Worm (Caenorhabditis elegans): ENCODE results near the gene T25B9.9.

The T25B9.9 gene

ce11 chrIV:10784085-10784484 lies 14.6 kb downstream of the T25B9.9 start:
- TF ChIP-seq ceh-63 (GFP tag; optimal IDR thresholded peaks at IDR 0.05): no peak
- TF ChIP-seq mef-2 (tag; optimal IDR thresholded peaks at IDR 0.05): no peak
- TF ChIP-seq lin-14 (GFP tag; optimal IDR thresholded peaks at IDR 0.05): peak; percentile 50
- TF ChIP-seq mdl-1 (tag; optimal IDR thresholded peaks at IDR 0.05): peak in 1 of 2 experiments; percentile 27
- no peak for TF ChIP-seq nhr-77 (tag; optimal IDR thresholded peaks at IDR 0.05)
- TF ChIP-seq fkh-8 (tag; optimal IDR thresholded peaks at IDR 0.05): no peak
- peak; percentile 38; the same call in 1 of the 2 replicates for TF ChIP-seq nhr-19 (GFP tag; conservative IDR thresholded peaks at IDR 0.05)
- peak; percentile 24 for TF ChIP-seq tbx-2 (tag; optimal IDR thresholded peaks at IDR 0.05)
- TF ChIP-seq nhr-20 (tag; optimal IDR thresholded peaks at IDR 0.05): peak; percentile 66
- no peak for TF ChIP-seq nhr-12 (tag; optimal IDR thresholded peaks at IDR 0.05)
- TF ChIP-seq lin-35 (GFP tag; optimal IDR thresholded peaks at IDR 0.05): peak in 1 of 2 experiments; percentile 25
- no peak for TF ChIP-seq fkh-10 (GFP tag; optimal IDR thresholded peaks at IDR 0.05)
- no peak for TF ChIP-seq unc-130 (tag; optimal IDR thresholded peaks at IDR 0.05)
- no peak for TF ChIP-seq ets-5 (GFP tag; IDR thresholded peaks at IDR 0.05)
- TF ChIP-seq blmp-1 (tag; optimal IDR thresholded peaks at IDR 0.05): peak; percentile 72
- peak in 1 of 2 experiments; percentile 23 for TF ChIP-seq lsy-2 (tag; optimal IDR thresholded peaks at IDR 0.05)
- no peak for TF ChIP-seq sox-4 (tag; optimal IDR thresholded peaks at IDR 0.05)
- peak; percentile 90 for TF ChIP-seq nhr-85 (tag)
- TF ChIP-seq elt-3 (tag; optimal IDR thresholded peaks at IDR 0.05): peak in 5 of 6 experiments; percentile 18 to 91 (median 49)
- TF ChIP-seq nhr-90 (tag; optimal IDR thresholded peaks at IDR 0.05; ENCODE audit: poor library complexity): peak; percentile 43
- TF ChIP-seq nhr-71 (tag; optimal IDR thresholded peaks at IDR 0.05): no peak
- TF ChIP-seq snu-23 (GFP tag; optimal IDR thresholded peaks at IDR 0.05): peak; percentile 34
- no peak for TF ChIP-seq nhr-47 (tag; optimal IDR thresholded peaks at IDR 0.05)

ce11 chrIV:10786731-10787130 lies 17.3 kb downstream of the T25B9.9 start, which contains the start of gene srd-7:
Gene srd-7, minus strand, starts transcription at chrIV:10786831.
- TF ChIP-seq dpl-1 (GFP tag; optimal IDR thresholded peaks at IDR 0.05): no peak
- TF ChIP-seq efl-1 (optimal IDR thresholded peaks at IDR 0.05): no peak
- TF ChIP-seq efl-1 (GFP tag; optimal IDR thresholded peaks at IDR 0.05 in 1 of 2): peak in 1 of 2 experiments; percentile 29
- no peak for TF ChIP-seq sptf-1 (tag; optimal IDR thresholded peaks at IDR 0.05)

ce11 chrIV:10790353-10790752 lies 20.9 kb downstream of the T25B9.9 start, which contains the start of gene pept-2:
Gene pept-2, plus strand, starts transcription at chrIV:10790653.
- TF ChIP-seq blmp-1 (tag; optimal IDR thresholded peaks at IDR 0.05) (peak; percentile 24), sox-4 (tag; optimal IDR thresholded peaks at IDR 0.05) (no peak)

- TF ChIP-seq fkh-4 (tag; optimal IDR thresholded peaks at IDR 0.05; ENCODE audit: borderline replicate concordance) (no peak), Y116A8C.19 (tag; optimal IDR thresholded peaks at IDR 0.05; ENCODE audit: borderline replicate concordance) (no peak), isw-1 (GFP tag; IDR thresholded peaks at IDR 0.05) (no peak), rnt-1 (tag; optimal IDR thresholded peaks at IDR 0.05) (no peak), lsy-2 (tag; optimal IDR thresholded peaks at IDR 0.05) (no peak), dpl-1 (GFP tag; optimal IDR thresholded peaks at IDR 0.05) (no peak), egl-13 (tag; optimal IDR thresholded peaks at IDR 0.05) (no peak), jun-1 (tag; optimal IDR thresholded peaks at IDR 0.05) (no peak), dsc-1 (tag; optimal IDR thresholded peaks at IDR 0.05) (no peak), sptf-1 (tag; optimal IDR thresholded peaks at IDR 0.05) (no peak), ces-1 (GFP tag; optimal IDR thresholded peaks at IDR 0.05) (no peak), zag-1 (tag; optimal IDR thresholded peaks at IDR 0.05) (no peak), hlh-17 (GFP tag; optimal IDR thresholded peaks at IDR 0.05; ENCODE audit: borderline replicate concordance) (no peak), lin-14 (GFP tag; optimal IDR thresholded peaks at IDR 0.05) (peak; percentile 1), elt-2 (tag; optimal IDR thresholded peaks at IDR 0.05) (peak; percentile 67), nhr-71 (tag; optimal IDR thresholded peaks at IDR 0.05) (no peak), unc-62 (GFP tag; optimal IDR thresholded peaks at IDR 0.05) (no peak), ets-5 (GFP tag; IDR thresholded peaks at IDR 0.05) (no peak), C34B4.2 (tag; optimal IDR thresholded peaks at IDR 0.05) (no peak), lin-35 (GFP tag; optimal IDR thresholded peaks at IDR 0.05) (peak in 1 of 2 experiments; percentile 24)
Measured at ce11 chrIV:10795678-10796077, 26.2 kb downstream of the T25B9.9 start.
